Fruit fly (Drosophila melanogaster): ENCODE results near the gene CG33080.
A peak's percentile ranks its signal among the peaks of the same experiment; 100 is the strongest.

Gene CG33080

DNA sequence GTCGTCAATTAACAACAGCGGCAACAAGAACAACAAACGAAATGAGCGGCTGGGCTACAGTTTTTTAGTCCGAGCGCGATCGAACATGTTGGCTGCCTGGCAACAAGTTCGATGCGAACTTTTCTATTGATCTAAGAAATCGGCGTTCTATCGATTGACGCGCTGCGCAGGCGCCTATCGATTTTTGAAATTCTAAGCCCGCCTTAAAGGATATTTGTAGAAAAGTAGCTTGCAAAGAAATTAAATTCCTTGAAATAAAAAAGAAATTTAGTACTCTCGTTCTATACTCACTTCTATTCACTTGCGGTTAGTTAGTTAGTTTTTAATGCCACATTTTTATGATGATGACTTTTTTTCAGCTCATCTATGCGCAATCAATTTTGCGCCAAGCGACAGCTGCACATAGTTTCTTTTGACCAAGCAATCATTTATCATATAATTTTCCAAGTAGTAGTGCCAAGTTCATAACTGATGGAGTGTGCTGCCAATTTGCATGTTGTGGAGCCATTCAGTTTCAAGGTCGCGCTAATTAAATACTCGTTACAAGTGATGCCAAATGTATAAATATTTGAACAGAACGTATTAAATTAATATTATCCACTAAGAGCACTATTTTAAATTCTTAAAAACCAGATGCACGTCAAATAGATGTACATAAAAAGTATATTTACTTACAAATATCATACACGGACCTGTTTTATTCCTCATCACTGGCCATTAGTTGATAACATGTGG is 37.5 kb downstream of the CG33080 start, which contains the start of the genes Tre1 and Gr5a:
Gene Tre1, minus strand, starts transcription at position 45 of the 735 bp plus-strand sequence.
Gene Gr5a, plus strand, starts transcription at position 685 of the 735 bp plus-strand sequence.
- TF ChIP-seq gl (tag; optimal IDR thresholded peaks at IDR 0.05): no peak
- TF ChIP-seq Pif1A (GFP tag; optimal IDR thresholded peaks at IDR 0.05): no peak
- TF ChIP-seq CG32121 (GFP tag; IDR thresholded peaks at IDR 0.05): no peak
- no peak for TF ChIP-seq CG34367 (tag; optimal IDR thresholded peaks at IDR 0.05)
- TF ChIP-seq rn (GFP tag; IDR thresholded peaks at IDR 0.05): no peak
- TF ChIP-seq CG15710 (tag; optimal IDR thresholded peaks at IDR 0.05): no peak
- TF ChIP-seq CG4496 (GFP tag; IDR thresholded peaks at IDR 0.05): no peak
- TF ChIP-seq CG8159 (tag; optimal IDR thresholded peaks at IDR 0.05): no peak
- TF ChIP-seq fd96Ca (GFP tag; IDR thresholded peaks at IDR 0.05): no peak
- no peak for TF ChIP-seq Pif1B (GFP tag; optimal IDR thresholded peaks at IDR 0.05)
- TF ChIP-seq CG9948 (tag; optimal IDR thresholded peaks at IDR 0.05): no peak
- no peak for TF ChIP-seq CG12605 (GFP tag; IDR thresholded peaks at IDR 0.05)

dm6 chrX:5679079-5679932 is 38.3 kb downstream of the CG33080 start:
- TF ChIP-seq fd96Ca (GFP tag; IDR thresholded peaks at IDR 0.05): no peak
- TF ChIP-seq rn (GFP tag; IDR thresholded peaks at IDR 0.05): 0 out of 2 replicates have a peak, but pooled peaks have one; percentile 4
- TF ChIP-seq Pif1B (GFP tag; optimal IDR thresholded peaks at IDR 0.05): peak; percentile 33
- peak; percentile 50 for TF ChIP-seq CG34367 (tag; optimal IDR thresholded peaks at IDR 0.05)
- peak; percentile 12; the same call in 1 of the 2 replicates for TF ChIP-seq CG32121 (GFP tag; IDR thresholded peaks at IDR 0.05)
- no peak for TF ChIP-seq CG14655 (GFP tag; optimal IDR thresholded peaks at IDR 0.05)
- peak; percentile 64 for TF ChIP-seq CG9948 (tag; optimal IDR thresholded peaks at IDR 0.05)
- peak; percentile 29; the same call in 1 of the 2 replicates for TF ChIP-seq Ets98B (GFP tag; IDR thresholded peaks at IDR 0.05)
- peak; percentile 12 for TF ChIP-seq CG13204 (GFP tag; optimal IDR thresholded peaks at IDR 0.05)
- no peak for TF ChIP-seq EcR (GFP tag; optimal IDR thresholded peaks at IDR 0.05)
- no peak for TF ChIP-seq Pif1A (GFP tag; optimal IDR thresholded peaks at IDR 0.05)
- TF ChIP-seq CG4496 (GFP tag; IDR thresholded peaks at IDR 0.05): 0 out of 3 replicates have a peak, but pooled peaks have one; percentile 50
- TF ChIP-seq CG8159 (tag; optimal IDR thresholded peaks at IDR 0.05): peak; percentile 72
- TF ChIP-seq Snoo (tag; optimal IDR thresholded peaks at IDR 0.05): peak; percentile 81
- TF ChIP-seq CG8301 (tag; optimal IDR thresholded peaks at IDR 0.05): peak; percentile 38
- peak; percentile 65 for TF ChIP-seq CG17806 (tag; optimal IDR thresholded peaks at IDR 0.05)
- no peak for TF ChIP-seq CG10348 (GFP tag; IDR thresholded peaks at IDR 0.05)
- TF ChIP-seq D1 (tag; optimal IDR thresholded peaks at IDR 0.05): no peak
- TF ChIP-seq CG12605 (GFP tag; IDR thresholded peaks at IDR 0.05): no peak
- TF ChIP-seq gl (tag; optimal IDR thresholded peaks at IDR 0.05): no peak
- TF ChIP-seq CG15710 (tag; optimal IDR thresholded peaks at IDR 0.05): peak; percentile 50

DNA sequence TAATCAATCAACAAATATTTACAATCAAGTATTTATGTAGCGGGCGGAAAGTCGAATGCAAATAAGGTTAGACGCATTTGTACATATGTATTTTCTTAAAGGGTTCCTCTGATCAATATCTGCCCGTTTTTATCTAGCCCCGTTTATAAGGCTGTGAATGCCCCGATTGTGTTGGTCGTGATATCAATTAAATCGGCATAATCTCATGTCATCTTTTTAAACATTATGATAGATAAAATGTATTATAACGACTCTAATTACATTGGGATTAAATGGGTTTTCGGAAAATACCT is 39.5 kb downstream of the CG33080 start:
- no peak for TF ChIP-seq CG17806 (tag; optimal IDR thresholded peaks at IDR 0.05)

- TF ChIP-seq CG14655 (GFP tag; optimal IDR thresholded peaks at IDR 0.05) (no peak), CG34367 (tag; optimal IDR thresholded peaks at IDR 0.05) (no peak), Pif1B (GFP tag; optimal IDR thresholded peaks at IDR 0.05) (peak; percentile 40), fd96Ca (GFP tag; IDR thresholded peaks at IDR 0.05) (no peak), CG4496 (GFP tag; IDR thresholded peaks at IDR 0.05) (0 out of 3 replicates have a peak, but pooled peaks have one; percentile 28), CG32121 (GFP tag; IDR thresholded peaks at IDR 0.05) (no peak), CG15710 (tag; optimal IDR thresholded peaks at IDR 0.05) (no peak), CG10348 (GFP tag; IDR thresholded peaks at IDR 0.05) (no peak), EcR (GFP tag; optimal IDR thresholded peaks at IDR 0.05) (no peak), CG8301 (tag; optimal IDR thresholded peaks at IDR 0.05) (no peak), rn (GFP tag; IDR thresholded peaks at IDR 0.05) (no peak), Ets98B (GFP tag; IDR thresholded peaks at IDR 0.05) (no peak), CG13204 (GFP tag; optimal IDR thresholded peaks at IDR 0.05) (peak; percentile 16), CG9948 (tag; optimal IDR thresholded peaks at IDR 0.05) (no peak), Pif1A (GFP tag; optimal IDR thresholded peaks at IDR 0.05) (peak; percentile 36), D1 (tag; optimal IDR thresholded peaks at IDR 0.05) (no peak), Snoo (tag; optimal IDR thresholded peaks at IDR 0.05) (peak; percentile 16), gl (tag; optimal IDR thresholded peaks at IDR 0.05) (peak; percentile 48), CG12605 (GFP tag; IDR thresholded peaks at IDR 0.05) (no peak), CG17806 (tag; optimal IDR thresholded peaks at IDR 0.05) (no peak), CG8159 (tag; optimal IDR thresholded peaks at IDR 0.05) (no peak)
Observed at dm6 chrX:5677400-5678177, 40.0 kb downstream of the CG33080 start.

DNA sequence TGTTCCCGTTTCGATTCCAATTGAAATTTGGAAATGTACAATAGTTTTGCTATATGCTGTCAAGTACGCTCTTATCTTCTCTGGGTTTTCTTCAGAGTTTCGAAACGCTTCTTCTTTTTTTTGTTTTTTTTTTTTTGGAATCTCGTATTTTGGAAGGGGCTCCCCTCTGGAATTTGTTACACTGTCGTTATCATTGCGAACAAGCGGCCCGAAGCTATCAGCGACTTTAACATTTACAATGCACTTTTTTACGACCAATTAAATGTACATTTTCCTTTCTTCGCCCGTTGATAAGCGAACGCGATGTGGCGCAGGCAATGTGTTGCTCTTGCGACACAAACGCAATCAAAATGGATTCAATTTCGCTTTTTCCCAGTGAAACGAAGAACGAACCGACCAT is 40.7 kb downstream of the CG33080 start:
- TF ChIP-seq Ets98B (GFP tag; IDR thresholded peaks at IDR 0.05) (no peak), Pif1A (GFP tag; optimal IDR thresholded peaks at IDR 0.05) (no peak), CG13204 (GFP tag; optimal IDR thresholded peaks at IDR 0.05) (no peak), CG9948 (tag; optimal IDR thresholded peaks at IDR 0.05) (no peak), EcR (GFP tag; optimal IDR thresholded peaks at IDR 0.05) (no peak), CG14655 (GFP tag; optimal IDR thresholded peaks at IDR 0.05) (no peak), rn (GFP tag; IDR thresholded peaks at IDR 0.05) (no peak), CG8159 (tag; optimal IDR thresholded peaks at IDR 0.05) (no peak), Snoo (tag; optimal IDR thresholded peaks at IDR 0.05) (no peak), CG15710 (tag; optimal IDR thresholded peaks at IDR 0.05) (no peak)

All from whole organism, pupa.